Worm (Caenorhabditis elegans) whole organism, mixed stage, embryonic: ENCODE measurements around the gene helq-1.
A peak's percentile ranks its signal among the peaks of the same experiment; 100 is the strongest.

Experiments
- M03D4.4 ChIP-seq: sonication (generic microtip); optimal IDR thresholded peaks from 2 replicates; lab custom pipeline; 2017; ENCODE audit warnings: mild to moderate bottlenecking, missing genetic modification characterization, missing compliant biosample characterization
- bed-3 ChIP-seq: fragments of 200-800 bp; sonication (Bioruptor generic); optimal IDR thresholded peaks from 3 replicates; lab custom pipeline; 2018; ENCODE audit warnings: mild to moderate bottlenecking, missing genetic modification characterization, moderate library complexity, missing compliant biosample characterization
- blmp-1 ChIP-seq: fragments of 150-350 bp; optimal IDR thresholded peaks from 2 replicates; lab custom pipeline; 2014; ENCODE audit warnings: missing biosample characterization, missing genetic modification characterization
- ceh-39 ChIP-seq: fragments of 150-350 bp; optimal IDR thresholded peaks from 2 replicates; lab custom pipeline; 2014; ENCODE audit warnings: missing biosample characterization, missing genetic modification characterization
- ceh-43 ChIP-seq: fragments of 200-800 bp; sonication (Bioruptor generic); optimal IDR thresholded peaks from 2 replicates; lab custom pipeline; 2018; ENCODE audit warnings: mild to moderate bottlenecking, missing genetic modification characterization, moderate library complexity, missing compliant biosample characterization
- ceh-83 ChIP-seq: fragments of 200-800 bp; sonication (Bioruptor generic); optimal IDR thresholded peaks from 2 replicates; lab custom pipeline; 2018; ENCODE audit warnings: mild to moderate bottlenecking, missing genetic modification characterization, missing compliant biosample characterization
- ces-1 ChIP-seq: fragments of 150-350 bp; optimal IDR thresholded peaks from 2 replicates; lab custom pipeline; 2014; ENCODE audit warnings: missing biosample characterization, missing genetic modification reagents, missing genetic modification characterization
- cnd-1 ChIP-seq: fragments of 200-800 bp; sonication (Bioruptor generic); optimal IDR thresholded peaks from 2 replicates; lab custom pipeline; 2018; ENCODE audit warnings: mild to moderate bottlenecking, missing genetic modification characterization, missing compliant biosample characterization
- drap-1 ChIP-seq: fragments of 200-800 bp; sonication (Bioruptor generic); optimal IDR thresholded peaks from 3 replicates; lab custom pipeline; 2018; ENCODE audit warnings: mild to moderate bottlenecking, missing genetic modification characterization, missing compliant biosample characterization
- elt-1 ChIP-seq: sonication (generic microtip); optimal IDR thresholded peaks from 2 replicates; lab custom pipeline; 2017; ENCODE audit warnings: missing genetic modification characterization, mild to moderate bottlenecking, missing compliant biosample characterization, antibody characterized with exemption, moderate library complexity, borderline replicate concordance; ENCODE audit not compliant: insufficient read depth
- elt-3 ChIP-seq: fragments of 150-350 bp; optimal IDR thresholded peaks from 2 replicates; lab custom pipeline; 2014; ENCODE audit warnings: missing biosample characterization, missing genetic modification characterization
- flh-1 ChIP-seq: fragments of 200-800 bp; sonication (Bioruptor generic); optimal IDR thresholded peaks from 2 replicates; lab custom pipeline; 2018; ENCODE audit warnings: mild to moderate bottlenecking, missing genetic modification characterization, moderate library complexity, missing compliant biosample characterization
- ham-2 ChIP-seq: fragments of 200-800 bp; sonication (Bioruptor generic); optimal IDR thresholded peaks from 2 replicates; lab custom pipeline; 2018; ENCODE audit warnings: mild to moderate bottlenecking, missing genetic modification characterization, missing compliant biosample characterization
- hlh-1 ChIP-seq: fragments of 150-350 bp; optimal IDR thresholded peaks from 2 replicates; lab custom pipeline; 2014; ENCODE audit warnings: missing biosample characterization, missing genetic modification reagents, missing genetic modification characterization
- lin-13 ChIP-seq: fragments of 150-350 bp; optimal IDR thresholded peaks from 2 replicates; lab custom pipeline; 2014; ENCODE audit warnings: missing biosample characterization, missing genetic modification characterization
- lin-32 ChIP-seq: fragments of 200-800 bp; sonication (Bioruptor generic); optimal IDR thresholded peaks from 2 replicates; lab custom pipeline; 2018; ENCODE audit warnings: mild to moderate bottlenecking, missing genetic modification characterization, missing compliant biosample characterization
- lsy-2 ChIP-seq: fragments of 150-350 bp; optimal IDR thresholded peaks from 2 replicates; lab custom pipeline; 2014; ENCODE audit warnings: missing biosample characterization, missing genetic modification characterization
- mab-5 ChIP-seq: fragments of 150-350 bp; optimal IDR thresholded peaks from 2 replicates; lab custom pipeline; 2014; ENCODE audit warnings: missing biosample characterization, missing genetic modification characterization
- mep-1 ChIP-seq: fragments of 150-350 bp; optimal IDR thresholded peaks from 2 replicates; lab custom pipeline; 2017; ENCODE audit warnings: missing biosample characterization, missing genetic modification reagents, missing genetic modification characterization, inconsistent platforms
- mls-2 ChIP-seq: sonication (generic microtip); optimal IDR thresholded peaks from 2 replicates; lab custom pipeline; 2016; ENCODE audit warnings: mild to moderate bottlenecking, missing genetic modification characterization, moderate library complexity, missing compliant biosample characterization
- nhr-12 ChIP-seq: fragments of 150-350 bp; optimal IDR thresholded peaks from 2 replicates; lab custom pipeline; 2014; ENCODE audit warnings: missing biosample characterization, missing genetic modification characterization
- nhr-2 ChIP-seq: fragments of 150-350 bp; optimal IDR thresholded peaks from 2 replicates; lab custom pipeline; 2014; ENCODE audit warnings: missing biosample characterization, missing genetic modification characterization
- nhr-237 ChIP-seq: fragments of 150-350 bp; optimal IDR thresholded peaks from 2 replicates; lab custom pipeline; 2014; ENCODE audit warnings: missing biosample characterization, missing genetic modification characterization
- nhr-28 ChIP-seq: fragments of 150-350 bp; optimal IDR thresholded peaks from 2 replicates; lab custom pipeline; 2014; ENCODE audit warnings: missing biosample characterization, missing genetic modification characterization
- nhr-76 ChIP-seq: sonication (generic microtip); optimal IDR thresholded peaks from 2 replicates; lab custom pipeline; 2017; ENCODE audit warnings: missing biosample characterization, missing genetic modification characterization
- pha-4 ChIP-seq: fragments of 150-350 bp; optimal IDR thresholded peaks from 2 replicates; lab custom pipeline; 2018; ENCODE audit warnings: missing biosample characterization, missing genetic modification reagents, missing genetic modification characterization
- sem-2 ChIP-seq: fragments of 200-800 bp; sonication (Bioruptor generic); optimal IDR thresholded peaks from 2 replicates; lab custom pipeline; 2018; ENCODE audit warnings: mild to moderate bottlenecking, missing genetic modification characterization, missing compliant biosample characterization
- snpc-4 ChIP-seq: fragments of 150-350 bp; optimal IDR thresholded peaks from 2 replicates; lab custom pipeline; 2014; ENCODE audit warnings: missing biosample characterization, missing genetic modification characterization
- sptf-1 ChIP-seq: sonication (generic microtip); optimal IDR thresholded peaks from 2 replicates; lab custom pipeline; 2017; ENCODE audit warnings: mild to moderate bottlenecking, missing genetic modification characterization, moderate library complexity, missing compliant biosample characterization
- tbx-8 ChIP-seq: fragments of 200-800 bp; sonication (Bioruptor generic); optimal IDR thresholded peaks from 2 replicates; lab custom pipeline; 2018; ENCODE audit warnings: mild to moderate bottlenecking, missing genetic modification characterization, moderate library complexity, missing compliant biosample characterization
- unc-120 ChIP-seq: sonication (generic microtip); optimal IDR thresholded peaks from 2 replicates; lab custom pipeline; 2017; ENCODE audit warnings: missing genetic modification characterization, missing compliant biosample characterization; ENCODE audit not compliant: poor library complexity, severe bottlenecking
- unc-39 ChIP-seq: fragments of 150-350 bp; optimal IDR thresholded peaks from 2 replicates; lab custom pipeline; 2014; ENCODE audit warnings: missing biosample characterization, missing genetic modification characterization
- unc-62 ChIP-seq: fragments of 150-350 bp; optimal IDR thresholded peaks from 2 replicates; lab custom pipeline; 2014; ENCODE audit warnings: missing biosample characterization, missing genetic modification reagents, missing genetic modification characterization
- zip-8 ChIP-seq: fragments of 150-350 bp; optimal IDR thresholded peaks from 2 replicates; lab custom pipeline; 2014; ENCODE audit warnings: missing biosample characterization, missing genetic modification characterization
- ztf-11 ChIP-seq: fragments of 150-350 bp; optimal IDR thresholded peaks from 2 replicates; lab custom pipeline; 2014; ENCODE audit warnings: missing biosample characterization, missing genetic modification characterization

helq-1 gene

DNA sequence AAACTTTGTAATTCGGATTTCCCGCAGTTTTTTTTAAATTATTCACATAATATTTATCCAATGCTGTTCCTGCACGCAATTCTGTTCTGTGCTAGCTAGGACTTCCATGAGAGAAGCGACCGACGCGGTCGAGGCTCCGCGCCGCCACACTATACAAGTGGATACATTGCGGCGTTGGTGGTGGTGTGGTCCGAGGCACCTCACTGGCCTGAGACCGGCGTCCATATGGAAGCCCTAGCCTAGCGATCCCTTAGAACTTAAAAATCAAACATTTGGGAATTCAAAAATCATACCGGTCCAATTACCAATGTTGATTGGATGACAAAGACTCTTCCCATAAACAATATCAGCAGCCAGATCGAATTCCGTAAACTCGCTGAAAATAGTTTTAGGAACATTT lies 39.2 kb upstream of the helq-1 start:
- TF ChIP-seq mep-1 (tag; lab: Kevin White, UChicago) (no peak), lin-13 (tag; lab: Kevin White, UChicago) (no peak), nhr-2 (tag; lab: Kevin White, UChicago) (no peak), nhr-76 (tag; lab: Kevin White, UChicago) (no peak), unc-39 (tag; lab: Kevin White, UChicago) (no peak)

DNA sequence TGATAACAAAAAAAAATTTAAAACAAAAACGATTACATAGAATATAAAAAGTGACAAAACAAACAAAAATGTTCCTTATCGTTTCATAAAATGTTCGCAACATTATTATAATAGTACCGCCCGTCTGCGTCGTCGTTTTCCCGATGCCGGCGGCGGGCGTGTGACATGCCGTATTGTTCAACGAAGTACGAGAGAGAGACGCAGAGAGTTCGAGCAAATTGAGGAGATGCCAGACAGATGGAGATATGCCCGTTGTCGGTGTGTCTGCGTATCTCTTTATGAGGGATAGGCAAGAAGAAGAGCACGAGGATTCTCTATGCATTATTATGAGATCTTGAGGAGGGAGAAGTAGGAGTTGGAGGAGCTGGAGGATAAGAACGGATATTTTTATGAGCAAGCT lies 36.8 kb upstream of the helq-1 start:
- TF ChIP-seq hlh-1: peak; percentile 63
- TF ChIP-seq snpc-4 (tag; lab: Kevin White, UChicago): no peak
- TF ChIP-seq unc-62 (GFP tag; lab: Kevin White, UChicago): peak; percentile 88
- peak; percentile 95 for TF ChIP-seq pha-4 (tag; lab: Kevin White, UChicago)
- TF ChIP-seq unc-39 (tag; lab: Kevin White, UChicago): no peak
- peak; percentile 16 for TF ChIP-seq lin-13 (tag; lab: Kevin White, UChicago)
- peak; percentile 35 for TF ChIP-seq ztf-11 (tag; lab: Kevin White, UChicago)
- peak; percentile 80 for TF ChIP-seq mab-5 (tag; lab: Kevin White, UChicago)
- TF ChIP-seq lsy-2 (tag; lab: Kevin White, UChicago): peak; percentile 40
- peak; percentile 72 for TF ChIP-seq elt-3
- TF ChIP-seq ces-1 (GFP tag; lab: Kevin White, UChicago): peak; percentile 91
- TF ChIP-seq unc-120 (tag; lab: Kevin White, UChicago): peak; percentile 99
- no peak for TF ChIP-seq bed-3
- no peak for TF ChIP-seq sem-2 (GFP tag; lab: Kevin White, UChicago)
- peak; percentile 17 for TF ChIP-seq mls-2 (tag; lab: Kevin White, UChicago)
- TF ChIP-seq cnd-1 (tag; lab: Kevin White, UChicago): peak; percentile 63
- TF ChIP-seq mep-1 (tag; lab: Kevin White, UChicago): peak; percentile 79
- TF ChIP-seq drap-1 (GFP tag; lab: Kevin White, UChicago): peak; percentile 53
- TF ChIP-seq zip-8: no peak
- peak; percentile 9 for TF ChIP-seq tbx-8 (GFP tag; lab: Kevin White, UChicago)
- TF ChIP-seq sptf-1 (tag; lab: Kevin White, UChicago): peak; percentile 59
- TF ChIP-seq ham-2: peak; percentile 24
- no peak for TF ChIP-seq blmp-1 (tag; lab: Kevin White, UChicago)
- TF ChIP-seq nhr-237 (tag; lab: Kevin White, UChicago): peak; percentile 84
- no peak for TF ChIP-seq ceh-83 (GFP tag; lab: Kevin White, UChicago)
- peak; percentile 40 for TF ChIP-seq M03D4.4 (tag; lab: Kevin White, UChicago)
- TF ChIP-seq ceh-39 (tag; lab: Kevin White, UChicago): peak; percentile 51
- no peak for TF ChIP-seq nhr-28 (tag; lab: Kevin White, UChicago)
- TF ChIP-seq flh-1 (GFP tag; lab: Kevin White, UChicago): no peak
- TF ChIP-seq nhr-76 (tag; lab: Kevin White, UChicago): no peak
- no peak for TF ChIP-seq nhr-12
- TF ChIP-seq nhr-2 (tag; lab: Kevin White, UChicago): peak; percentile 41
- no peak for TF ChIP-seq ceh-43 (GFP tag; lab: Kevin White, UChicago)
- no peak for TF ChIP-seq elt-1 (tag; lab: Kevin White, UChicago)
- TF ChIP-seq lin-32 (GFP tag; lab: Kevin White, UChicago): peak; percentile 15

DNA sequence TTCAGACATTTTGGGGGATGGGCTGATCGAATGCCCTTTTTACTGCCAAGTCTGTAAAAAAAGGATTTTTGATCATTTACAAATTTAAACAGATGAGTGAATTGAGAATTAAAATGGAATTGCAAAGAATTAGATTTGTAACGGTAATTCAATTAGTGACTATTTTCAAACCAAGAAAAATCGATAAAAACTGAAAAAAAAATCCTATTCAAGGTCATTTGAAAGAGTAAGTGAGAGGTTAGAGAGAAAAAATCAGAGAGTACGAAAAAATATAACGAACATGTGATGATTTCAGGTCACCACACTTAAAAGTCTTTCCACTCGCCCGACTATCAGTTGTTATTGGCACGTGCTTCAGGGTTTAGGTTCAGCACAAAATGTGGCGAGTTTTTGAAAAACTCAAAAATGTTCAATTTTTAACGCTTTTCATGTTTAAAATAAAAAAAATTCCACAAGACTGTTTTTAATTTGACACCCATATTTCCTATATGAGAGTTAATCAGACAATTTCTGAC lies 33.4 kb upstream of the helq-1 start, which contains the start of gene T19C3.4:
TSS of gene T19C3.4 (minus strand) at position 51 of the 515 bp plus-strand sequence.
- TF ChIP-seq mls-2 (tag; lab: Kevin White, UChicago): no peak
- no peak for TF ChIP-seq bed-3
- no peak for TF ChIP-seq elt-3
- no peak for TF ChIP-seq lin-32 (GFP tag; lab: Kevin White, UChicago)
- no peak for TF ChIP-seq ztf-11 (tag; lab: Kevin White, UChicago)
- TF ChIP-seq lin-13 (tag; lab: Kevin White, UChicago): no peak
- TF ChIP-seq nhr-12: no peak
- TF ChIP-seq nhr-237 (tag; lab: Kevin White, UChicago): no peak
- no peak for TF ChIP-seq lsy-2 (tag; lab: Kevin White, UChicago)
- TF ChIP-seq mab-5 (tag; lab: Kevin White, UChicago): no peak
